Fruit fly (Drosophila melanogaster): ENCODE data around the gene CG43401.

The CG43401 gene

dm6 chr2L:1460463-1461219 lies 32.4 kb downstream of the CG43401 start:
- TF ChIP-seq Dif (GFP tag; optimal IDR thresholded peaks at IDR 0.05; ENCODE audit: partially characterized antibody): peak; percentile 10
- no peak for TF ChIP-seq GATAd (GFP tag; optimal IDR thresholded peaks at IDR 0.05)

- TF ChIP-seq Rel (GFP tag; optimal IDR thresholded peaks at IDR 0.05): no peak
- TF ChIP-seq Rel (tag; optimal IDR thresholded peaks at IDR 0.05): no peak
- TF ChIP-seq sv (GFP tag; optimal IDR thresholded peaks at IDR 0.05): peak; percentile 40
These were observed 33.9 kb downstream of the CG43401 start for dm6 chr2L:1462136-1462535.

- TF ChIP-seq OdsH (GFP tag; optimal IDR thresholded peaks at IDR 0.05) (no peak), psq (GFP tag; optimal IDR thresholded peaks at IDR 0.05) (no peak), lola (GFP tag; optimal IDR thresholded peaks at IDR 0.05) (no peak), Myc (optimal IDR thresholded peaks at IDR 0.05) (no peak)
These were observed 35.2 kb downstream of the CG43401 start for dm6 chr2L:1463362-1463908.

- TF ChIP-seq Jra (GFP tag; optimal IDR thresholded peaks at IDR 0.05) (no peak), Myc (optimal IDR thresholded peaks at IDR 0.05) (peak; percentile 3)
These were observed 41.7 kb downstream of the CG43401 start for dm6 chr2L:1470009-1470408.

- TF ChIP-seq tai (GFP tag; optimal IDR thresholded peaks at IDR 0.05) (no peak), Sp1 (GFP tag; optimal IDR thresholded peaks at IDR 0.05) (peak; percentile 49), ey (GFP tag; optimal IDR thresholded peaks at IDR 0.05) (peak; percentile 71), Hr83 (GFP tag; optimal IDR thresholded peaks at IDR 0.05; ENCODE audit: poor library complexity, severe bottlenecking) (no peak), sage (GFP tag; optimal IDR thresholded peaks at IDR 0.05) (peak; percentile 25), CrebA (GFP tag; optimal IDR thresholded peaks at IDR 0.05; ENCODE audit: borderline replicate concordance) (no peak), br (GFP tag; optimal IDR thresholded peaks at IDR 0.05) (peak; percentile 66), Dif (GFP tag; optimal IDR thresholded peaks at IDR 0.05; ENCODE audit: partially characterized antibody) (no peak), fru (GFP tag; optimal IDR thresholded peaks at IDR 0.05) (peak; percentile 71), OdsH (GFP tag; optimal IDR thresholded peaks at IDR 0.05) (peak; percentile 58), N (GFP tag; optimal IDR thresholded peaks at IDR 0.05) (no peak), Abd-B (GFP tag; optimal IDR thresholded peaks at IDR 0.05) (no peak), woc (GFP tag; optimal IDR thresholded peaks at IDR 0.05) (peak; percentile 16), CG32264 (GFP tag; optimal IDR thresholded peaks at IDR 0.05) (peak; percentile 17), Rel (GFP tag; optimal IDR thresholded peaks at IDR 0.05) (no peak), Rel (tag; optimal IDR thresholded peaks at IDR 0.05) (no peak), dmrt93B (GFP tag; optimal IDR thresholded peaks at IDR 0.05) (peak; percentile 46), HLH106 (tag; optimal IDR thresholded peaks at IDR 0.05) (peak; percentile 55), h (GFP tag; optimal IDR thresholded peaks at IDR 0.05) (peak; percentile 71), rgr (GFP tag; optimal IDR thresholded peaks at IDR 0.05) (peak; percentile 58), psq (GFP tag; optimal IDR thresholded peaks at IDR 0.05) (peak; percentile 29), foxo (GFP tag; optimal IDR thresholded peaks at IDR 0.05) (peak in 1 of 2 experiments; percentile 72), Hnf4 (GFP tag; optimal IDR thresholded peaks at IDR 0.05) (peak; percentile 52), brk (GFP tag; optimal IDR thresholded peaks at IDR 0.05) (no peak)
These were observed 42.5 kb downstream of the CG43401 start for dm6 chr2L:1470772-1471171.

- TF ChIP-seq usp (GFP tag; optimal IDR thresholded peaks at IDR 0.05): no peak
- TF ChIP-seq fru (GFP tag; optimal IDR thresholded peaks at IDR 0.05): peak; percentile 78
- TF ChIP-seq dl (GFP tag; optimal IDR thresholded peaks at IDR 0.05; ENCODE audit: insufficient read depth in 1 of 2, partially characterized antibody in 2 of 2): no peak
- TF ChIP-seq psq (GFP tag; optimal IDR thresholded peaks at IDR 0.05): peak; percentile 60
- TF ChIP-seq woc (GFP tag; optimal IDR thresholded peaks at IDR 0.05): peak; percentile 72
- TF ChIP-seq GATAd (GFP tag; optimal IDR thresholded peaks at IDR 0.05): no peak
- peak in 1 of 2 experiments; percentile 72 for TF ChIP-seq foxo (GFP tag; optimal IDR thresholded peaks at IDR 0.05)
- no peak for TF ChIP-seq lola (GFP tag; optimal IDR thresholded peaks at IDR 0.05)
- peak; percentile 68 for TF ChIP-seq rgr (GFP tag; optimal IDR thresholded peaks at IDR 0.05)
- no peak for TF ChIP-seq sage (GFP tag; optimal IDR thresholded peaks at IDR 0.05)
- no peak for TF ChIP-seq Hr83 (GFP tag; optimal IDR thresholded peaks at IDR 0.05; ENCODE audit: poor library complexity, severe bottlenecking)
- no peak for TF ChIP-seq Mio (GFP tag; optimal IDR thresholded peaks at IDR 0.05)
- TF ChIP-seq CG32264 (GFP tag; optimal IDR thresholded peaks at IDR 0.05): no peak
- TF ChIP-seq tai (GFP tag; optimal IDR thresholded peaks at IDR 0.05): peak; percentile 46
- TF ChIP-seq br (GFP tag; optimal IDR thresholded peaks at IDR 0.05): peak; percentile 58
- no peak for TF ChIP-seq Hr78 (GFP tag; optimal IDR thresholded peaks at IDR 0.05)
- peak; percentile 44 for TF ChIP-seq Jra (GFP tag; optimal IDR thresholded peaks at IDR 0.05)
- peak; percentile 76 for TF ChIP-seq h (GFP tag; optimal IDR thresholded peaks at IDR 0.05)
- no peak for TF ChIP-seq CG9705 (GFP tag; optimal IDR thresholded peaks at IDR 0.05)
- TF ChIP-seq Hnf4 (GFP tag; optimal IDR thresholded peaks at IDR 0.05): peak; percentile 69
- TF ChIP-seq pan (optimal IDR thresholded peaks at IDR 0.05): no peak
- TF ChIP-seq HLH106 (tag; optimal IDR thresholded peaks at IDR 0.05): peak; percentile 63
- TF ChIP-seq Abd-B (GFP tag; optimal IDR thresholded peaks at IDR 0.05): no peak
- TF ChIP-seq sv (GFP tag; optimal IDR thresholded peaks at IDR 0.05): no peak
- no peak for TF ChIP-seq Rel (GFP tag; optimal IDR thresholded peaks at IDR 0.05)
- no peak for TF ChIP-seq Rel (tag; optimal IDR thresholded peaks at IDR 0.05)
- no peak for TF ChIP-seq N (GFP tag; optimal IDR thresholded peaks at IDR 0.05)
- TF ChIP-seq Sp1 (GFP tag; optimal IDR thresholded peaks at IDR 0.05): peak; percentile 58
- TF ChIP-seq OdsH (GFP tag; optimal IDR thresholded peaks at IDR 0.05): peak; percentile 72
- no peak for TF ChIP-seq Myc (optimal IDR thresholded peaks at IDR 0.05)
These were observed 45.2 kb downstream of the CG43401 start for dm6 chr2L:1473427-1473826.

All from whole organism, wandering third instar larva.